Worm (Caenorhabditis elegans) whole organism, midembryonic: Measurements from ENCODE around the gene C29E4.14.

Experiments
- T22C8.4 ChIP-seq: fragments of 200-800 bp; sonication (Bioruptor generic); IDR thresholded peaks from 2 replicates; pipeline ENCODE4 v1.3.6; 2022; ENCODE audit warnings: missing genetic modification characterization, missing compliant biosample characterization
- cog-1 ChIP-seq: sonication (generic microtip); optimal IDR thresholded peaks from 2 replicates; lab custom pipeline; 2016; ENCODE audit warnings: missing genetic modification characterization, missing compliant biosample characterization
- flt-1 ChIP-seq: fragments of 200-800 bp; sonication (Bioruptor generic); IDR thresholded peaks from 2 replicates; pipeline ENCODE4 v1.3.6; 2022; ENCODE audit warnings: missing genetic modification characterization, missing compliant biosample characterization
- klf-2 ChIP-seq: fragments of 200-800 bp; sonication (Bioruptor generic); conservative IDR thresholded peaks from 2 replicates; pipeline ENCODE4 v1.3.6; 2022; ENCODE audit warnings: missing genetic modification reagents, missing genetic modification characterization, missing compliant biosample characterization
- med-1 ChIP-seq: sonication (generic microtip); optimal IDR thresholded peaks from 2 replicates; lab custom pipeline; 2017; ENCODE audit warnings: missing genetic modification characterization, mild to moderate bottlenecking, missing compliant biosample characterization, antibody characterized with exemption, missing genetic modification reagents; ENCODE audit not compliant: insufficient read depth
- ref-1 ChIP-seq: fragments of 200-800 bp; sonication (Bioruptor generic); conservative IDR thresholded peaks from 2 replicates; pipeline ENCODE4 v1.3.6; 2022; ENCODE audit warnings: missing genetic modification reagents, missing genetic modification characterization, missing compliant biosample characterization
- tab-1 ChIP-seq: fragments of 200-800 bp; sonication (Bioruptor generic); IDR thresholded peaks from 2 replicates; pipeline ENCODE4 v1.3.6; 2022; ENCODE audit warnings: missing genetic modification characterization, missing compliant biosample characterization
- ztf-23 ChIP-seq: fragments of 200-800 bp; sonication (Bioruptor generic); IDR thresholded peaks from 2 replicates; pipeline ENCODE4 v1.3.6; 2022; ENCODE audit warnings: missing genetic modification reagents, missing genetic modification characterization, missing compliant biosample characterization
- ztf-29 ChIP-seq: fragments of 200-800 bp; sonication (Bioruptor generic); IDR thresholded peaks from 2 replicates; pipeline ENCODE4 v1.3.6; 2022; ENCODE audit warnings: missing genetic modification reagents, missing genetic modification characterization, missing compliant biosample characterization

The C29E4.14 gene

ce11 chrIII:7946968-7947491 lies 27.1 kb downstream of the C29E4.14 start, which contains the start of gene gsto-1:
TSS of gene gsto-1 (minus strand) at chrIII:7947018.
- no peak for TF ChIP-seq cog-1
- TF ChIP-seq klf-2 (GFP tag; lab: Robert Waterston, UW) = no peak
- no peak for TF ChIP-seq ref-1 (GFP tag; lab: Robert Waterston, UW)
- TF ChIP-seq tab-1 (GFP tag; lab: Robert Waterston, UW) = no peak
- no peak for TF ChIP-seq flt-1 (GFP tag; lab: Robert Waterston, UW)
- no peak for TF ChIP-seq med-1 (GFP tag; lab: Kevin White, UChicago)
- TF ChIP-seq ztf-29 (GFP tag; lab: Robert Waterston, UW) = no peak
- no peak for TF ChIP-seq ztf-23 (GFP tag; lab: Robert Waterston, UW)

ce11 chrIII:7947677-7948076 lies 27.8 kb downstream of the C29E4.14 start:
- TF ChIP-seq klf-2 (GFP tag; lab: Robert Waterston, UW) (no peak), ztf-29 (GFP tag; lab: Robert Waterston, UW) (no peak), flt-1 (GFP tag; lab: Robert Waterston, UW) (no peak), med-1 (GFP tag; lab: Kevin White, UChicago) (no peak), ztf-23 (GFP tag; lab: Robert Waterston, UW) (no peak), ref-1 (GFP tag; lab: Robert Waterston, UW) (no peak), cog-1 (no peak), tab-1 (GFP tag; lab: Robert Waterston, UW) (no peak), T22C8.4 (GFP tag; lab: Robert Waterston, UW) (no peak)

- no peak for TF ChIP-seq ztf-29 (GFP tag; lab: Robert Waterston, UW)
- TF ChIP-seq tab-1 (GFP tag; lab: Robert Waterston, UW) = no peak
- no peak for TF ChIP-seq T22C8.4 (GFP tag; lab: Robert Waterston, UW)
- no peak for TF ChIP-seq ztf-23 (GFP tag; lab: Robert Waterston, UW)
- no peak for TF ChIP-seq flt-1 (GFP tag; lab: Robert Waterston, UW)
- TF ChIP-seq klf-2 (GFP tag; lab: Robert Waterston, UW) = no peak
- no peak for TF ChIP-seq cog-1
- no peak for TF ChIP-seq med-1 (GFP tag; lab: Kevin White, UChicago)
- no peak for TF ChIP-seq ref-1 (GFP tag; lab: Robert Waterston, UW)
These were observed 28.9 kb downstream of the C29E4.14 start, which contains the start of gene col-90 for ce11 chrIII:7948802-7949201. TSS of gene col-90 (plus strand) at chrIII:7948838.

ce11 chrIII:7950447-7950846 lies 30.5 kb downstream of the C29E4.14 start:
- TF ChIP-seq flt-1 (GFP tag; lab: Robert Waterston, UW) = no peak
- no peak for TF ChIP-seq tab-1 (GFP tag; lab: Robert Waterston, UW)
- no peak for TF ChIP-seq klf-2 (GFP tag; lab: Robert Waterston, UW)
- TF ChIP-seq ref-1 (GFP tag; lab: Robert Waterston, UW) = no peak
- no peak for TF ChIP-seq ztf-29 (GFP tag; lab: Robert Waterston, UW)
- no peak for TF ChIP-seq T22C8.4 (GFP tag; lab: Robert Waterston, UW)

ce11 chrIII:7952077-7952765 lies 32.3 kb downstream of the C29E4.14 start, which contains the start of gene C29E4.15:
TSS of gene C29E4.15 (plus strand) at chrIII:7952623.
- no peak for TF ChIP-seq cog-1
- no peak for TF ChIP-seq T22C8.4 (GFP tag; lab: Robert Waterston, UW)
- no peak for TF ChIP-seq ztf-29 (GFP tag; lab: Robert Waterston, UW)
- TF ChIP-seq klf-2 (GFP tag; lab: Robert Waterston, UW) = no peak
- no peak for TF ChIP-seq ztf-23 (GFP tag; lab: Robert Waterston, UW)
- no peak for TF ChIP-seq tab-1 (GFP tag; lab: Robert Waterston, UW)
- no peak for TF ChIP-seq ref-1 (GFP tag; lab: Robert Waterston, UW)
- no peak for TF ChIP-seq flt-1 (GFP tag; lab: Robert Waterston, UW)
- TF ChIP-seq med-1 (GFP tag; lab: Kevin White, UChicago) = no peak

ce11 chrIII:7953208-7953607 lies 33.3 kb downstream of the C29E4.14 start, which contains the start of gene let-754:
TSS of gene let-754 (minus strand) at chrIII:7953308.
- TF ChIP-seq ref-1 (GFP tag; lab: Robert Waterston, UW) (no peak), med-1 (GFP tag; lab: Kevin White, UChicago) (no peak), ztf-29 (GFP tag; lab: Robert Waterston, UW) (no peak), ztf-23 (GFP tag; lab: Robert Waterston, UW) (no peak), flt-1 (GFP tag; lab: Robert Waterston, UW) (no peak), tab-1 (GFP tag; lab: Robert Waterston, UW) (no peak), cog-1 (no peak), T22C8.4 (GFP tag; lab: Robert Waterston, UW) (no peak), klf-2 (GFP tag; lab: Robert Waterston, UW) (no peak)

- TF ChIP-seq cog-1 (no peak), T22C8.4 (GFP tag; lab: Robert Waterston, UW) (no peak), ref-1 (GFP tag; lab: Robert Waterston, UW) (no peak), klf-2 (GFP tag; lab: Robert Waterston, UW) (no peak), flt-1 (GFP tag; lab: Robert Waterston, UW) (no peak), ztf-29 (GFP tag; lab: Robert Waterston, UW) (no peak), tab-1 (GFP tag; lab: Robert Waterston, UW) (no peak), ztf-23 (GFP tag; lab: Robert Waterston, UW) (no peak), med-1 (GFP tag; lab: Kevin White, UChicago) (no peak)
These were observed 37.0 kb downstream of the C29E4.14 start, which contains the start of gene C29E4.9 for ce11 chrIII:7956965-7957364. TSS of gene C29E4.9 (minus strand) at chrIII:7957065.

ce11 chrIII:7958085-7958484 lies 38.2 kb downstream of the C29E4.14 start, which contains the start of gene C29E4.11:
TSS of gene C29E4.11 (minus strand) at chrIII:7958114.
- TF ChIP-seq cog-1 (peak; percentile 24), klf-2 (GFP tag; lab: Robert Waterston, UW) (no peak)
